Fruit fly (Drosophila melanogaster) whole organism, embryonic: Measurements from ENCODE around the gene CG14561.

ENCODE experiments used
- Abd-B ChIP-seq: fragments of 200-800 bp; sonication (Bioruptor generic); optimal IDR thresholded peaks from 2 replicates; lab custom pipeline; 2018; ENCODE audit warnings: missing biosample characterization, mild to moderate bottlenecking, missing genetic modification characterization, moderate library complexity
- B-H2 ChIP-seq: fragments of 200-800 bp; sonication (Bioruptor generic); optimal IDR thresholded peaks from 2 replicates; lab custom pipeline; 2018; ENCODE audit warnings: missing biosample characterization, mild to moderate bottlenecking, missing genetic modification characterization
- CG6765 ChIP-seq: fragments of 200-800 bp; sonication (Bioruptor generic); optimal IDR thresholded peaks from 3 replicates; lab custom pipeline; 2017; ENCODE audit warnings: missing biosample characterization, mild to moderate bottlenecking, missing genetic modification characterization
- HmgD ChIP-seq: fragments of 200-800 bp; sonication (Bioruptor generic); optimal IDR thresholded peaks from 3 replicates; lab custom pipeline; 2016; ENCODE audit warnings: missing biosample characterization, missing genetic modification characterization
- ap ChIP-seq: fragments of 200-800 bp; sonication (Bioruptor generic); IDR thresholded peaks from 2 replicates; pipeline ENCODE4 v1.3.6; 2022; ENCODE audit warnings: missing biosample characterization, missing genetic modification characterization
- maf-S ChIP-seq: fragments of 200-800 bp; sonication (Bioruptor generic); optimal IDR thresholded peaks from 2 replicates; lab custom pipeline; 2016; ENCODE audit warnings: missing biosample characterization, missing genetic modification characterization
- sc ChIP-seq, 3 experiments: fragments of >200 bp in 2 of 3; fragments of 200-800 bp in 1 of 3; sonication (Bioruptor generic) in 1 of 3; optimal IDR thresholded peaks; 2 replicates in 2 of 3; 3 replicates in 1 of 3; lab custom pipeline; 2017; ENCODE audit warnings: mild to moderate bottlenecking in 1 of 3, missing biosample characterization in 1 of 3, missing genetic modification characterization in 1 of 3, missing genetic modification reagents in 1 of 3
- tup ChIP-seq: fragments of 200-800 bp; sonication (Bioruptor generic); optimal IDR thresholded peaks from 2 replicates; lab custom pipeline; 2016; ENCODE audit warnings: missing biosample characterization, mild to moderate bottlenecking, missing genetic modification characterization, moderate library complexity

DNA sequence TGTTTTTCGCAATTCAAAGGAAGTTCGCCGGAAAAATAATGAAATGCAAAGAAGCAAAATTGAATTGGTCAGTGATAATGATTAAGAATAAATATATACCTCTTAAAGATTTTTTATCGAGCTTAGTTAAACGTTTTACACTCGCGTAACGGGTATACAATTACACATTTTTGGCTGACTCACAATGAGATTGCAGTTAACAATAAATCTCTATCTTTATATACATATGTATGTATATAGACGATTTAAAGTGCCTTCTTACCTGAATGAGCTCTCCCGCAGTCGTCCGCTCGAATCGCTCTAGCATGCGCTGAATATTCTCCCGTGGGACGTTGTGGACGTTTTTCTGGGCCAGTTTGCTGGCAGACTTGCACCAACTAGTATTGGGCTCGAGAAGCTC is 4.8 kb downstream of the CG14561 start:
- TF ChIP-seq B-H2 (GFP tag; lab: Kevin White, UChicago) (no peak), Abd-B (GFP tag; lab: Kevin White, UChicago) (no peak), tup (GFP tag; lab: Kevin White, UChicago) (no peak), maf-S (GFP tag; lab: Kevin White, UChicago) (no peak), sc (optimal IDR thresholded peaks at IDR 0.05; lab: Kevin White, UChicago) (no peak), sc (GFP tag; optimal IDR thresholded peaks at IDR 0.05; lab: Kevin White, UChicago) (no peak), CG6765 (GFP tag; lab: Kevin White, UChicago) (no peak), ap (GFP tag; lab: Robert Waterston, UW) (no peak), HmgD (GFP tag; lab: Kevin White, UChicago) (no peak)
